Fruit fly (Drosophila melanogaster): Measurements from ENCODE around the gene Brd.

- TF ChIP-seq pan (optimal IDR thresholded peaks at IDR 0.05) (no peak), CG8478 (optimal IDR thresholded peaks at IDR 0.05) (no peak), psq (optimal IDR thresholded peaks at IDR 0.05) (no peak), EcR (GFP tag; optimal IDR thresholded peaks at IDR 0.05) (no peak), usp (GFP tag; optimal IDR thresholded peaks at IDR 0.05) (no peak), Dll (optimal IDR thresholded peaks at IDR 0.05) (no peak)
Measured at dm6 chr3L:14960549-14960948, 11.9 kb upstream of the Brd start.

All from whole organism.